Fruit fly (Drosophila melanogaster) whole organism, embryonic: ENCODE data around the gene msn.

Experiments
- Abd-B ChIP-seq: fragments of 200-800 bp; sonication (Bioruptor generic); optimal IDR thresholded peaks from 2 replicates; lab custom pipeline; 2018; ENCODE audit warnings: missing biosample characterization, mild to moderate bottlenecking, missing genetic modification characterization, moderate library complexity
- C15 ChIP-seq: fragments of 200-800 bp; sonication (Bioruptor generic); IDR thresholded peaks from 3 replicates; pipeline ENCODE4 v1.3.6; 2022; ENCODE audit warnings: missing biosample characterization, missing genetic modification characterization
- CG10274 ChIP-seq: fragments of 200-800 bp; sonication (Bioruptor generic); optimal IDR thresholded peaks from 3 replicates; lab custom pipeline; 2017; ENCODE audit warnings: missing biosample characterization, mild to moderate bottlenecking, missing genetic modification characterization
- CG10979 ChIP-seq: fragments of 200-800 bp; sonication (Bioruptor generic); optimal IDR thresholded peaks from 2 replicates; lab custom pipeline; 2018; ENCODE audit warnings: missing biosample characterization, mild to moderate bottlenecking, missing genetic modification characterization, moderate library complexity
- CG11085 ChIP-seq: fragments of 200-800 bp; sonication (Bioruptor generic); IDR thresholded peaks from 2 replicates; pipeline ENCODE4 v1.3.6; 2022; ENCODE audit warnings: missing biosample characterization, missing genetic modification characterization
- CG11695 ChIP-seq: fragments of 200-800 bp; sonication (Bioruptor generic); IDR thresholded peaks from 3 replicates; pipeline ENCODE4 v1.3.6; 2022; ENCODE audit warnings: missing biosample characterization, missing genetic modification characterization
- CG11696 ChIP-seq: fragments of 200-800 bp; sonication (Bioruptor generic); IDR thresholded peaks from 2 replicates; pipeline ENCODE4 v1.3.6; 2022; ENCODE audit warnings: missing biosample characterization, missing genetic modification characterization
- CG13624 ChIP-seq: fragments of 200-800 bp; sonication (Bioruptor generic); optimal IDR thresholded peaks from 2 replicates; lab custom pipeline; 2016; ENCODE audit warnings: missing biosample characterization, missing genetic modification characterization
- CG15696 ChIP-seq: fragments of 200-800 bp; sonication (Bioruptor generic); optimal IDR thresholded peaks from 2 replicates; lab custom pipeline; 2019; ENCODE audit warnings: missing biosample characterization, mild to moderate bottlenecking, missing genetic modification characterization, moderate library complexity
- CG16815 ChIP-seq: fragments of 200-800 bp; sonication (Bioruptor generic); optimal IDR thresholded peaks from 3 replicates; lab custom pipeline; 2017; ENCODE audit warnings: missing biosample characterization, mild to moderate bottlenecking, missing genetic modification characterization
- CG16863 ChIP-seq: fragments of 200-800 bp; sonication (Bioruptor generic); optimal IDR thresholded peaks from 3 replicates; lab custom pipeline; 2016; ENCODE audit warnings: missing biosample characterization, missing genetic modification characterization
- CG17385 ChIP-seq: fragments of 200-800 bp; sonication (Bioruptor generic); optimal IDR thresholded peaks from 3 replicates; lab custom pipeline; 2018; ENCODE audit warnings: missing biosample characterization, mild to moderate bottlenecking, missing genetic modification characterization
- CG17612 ChIP-seq: fragments of 200-800 bp; sonication (Bioruptor generic); IDR thresholded peaks from 2 replicates; pipeline ENCODE4 v1.3.6; 2022; ENCODE audit warnings: missing biosample characterization, missing genetic modification characterization
- CG17802 ChIP-seq: fragments of 200-800 bp; sonication (Bioruptor generic); optimal IDR thresholded peaks from 2 replicates; lab custom pipeline; 2018; ENCODE audit warnings: missing biosample characterization, mild to moderate bottlenecking, missing genetic modification characterization, moderate library complexity
- CG1832 ChIP-seq: fragments of 200-800 bp; sonication (Bioruptor generic); optimal IDR thresholded peaks from 2 replicates; lab custom pipeline; 2017; ENCODE audit warnings: missing biosample characterization, mild to moderate bottlenecking, missing genetic modification characterization, inconsistent platforms
- CG18764 ChIP-seq: fragments of 200-800 bp; sonication (Bioruptor generic); optimal IDR thresholded peaks from 3 replicates; lab custom pipeline; 2016; ENCODE audit warnings: missing biosample characterization, missing genetic modification characterization
- CG2116 ChIP-seq: fragments of 200-800 bp; sonication (Bioruptor generic); optimal IDR thresholded peaks from 3 replicates; lab custom pipeline; 2018; ENCODE audit warnings: missing biosample characterization, mild to moderate bottlenecking, missing genetic modification characterization
- CG2202 ChIP-seq: fragments of 200-800 bp; sonication (Bioruptor generic); optimal IDR thresholded peaks from 2 replicates; lab custom pipeline; 2018; ENCODE audit warnings: missing biosample characterization, mild to moderate bottlenecking, missing genetic modification characterization
- CG31388 ChIP-seq: fragments of 200-800 bp; sonication (Bioruptor generic); optimal IDR thresholded peaks from 2 replicates; lab custom pipeline; 2016; ENCODE audit warnings: missing biosample characterization, missing genetic modification characterization
- CG32767 ChIP-seq: fragments of 200-800 bp; sonication (Bioruptor generic); IDR thresholded peaks from 2 replicates; pipeline ENCODE4 v1.3.6; 2022; ENCODE audit warnings: missing biosample characterization, missing genetic modification characterization
- CG4282 ChIP-seq: fragments of 200-800 bp; sonication (Bioruptor generic); optimal IDR thresholded peaks from 2 replicates; lab custom pipeline; 2016; ENCODE audit warnings: missing biosample characterization, missing genetic modification characterization
- CG4360 ChIP-seq: fragments of 200-800 bp; sonication (Bioruptor generic); IDR thresholded peaks from 2 replicates; pipeline ENCODE4 v1.3.6; 2022; ENCODE audit warnings: missing biosample characterization, missing genetic modification characterization
- CG6272 ChIP-seq: fragments of 200-800 bp; sonication (Bioruptor generic); IDR thresholded peaks from 2 replicates; pipeline ENCODE4 v1.3.6; 2022; ENCODE audit warnings: missing biosample characterization, missing genetic modification characterization
- CG6683 ChIP-seq: fragments of 200-800 bp; sonication (Bioruptor generic); optimal IDR thresholded peaks from 2 replicates; lab custom pipeline; 2017; ENCODE audit warnings: missing biosample characterization, mild to moderate bottlenecking, missing genetic modification characterization, missing genetic modification reagents
- CG7372 ChIP-seq: fragments of 200-800 bp; sonication (Bioruptor generic); IDR thresholded peaks from 2 replicates; pipeline ENCODE4 v1.3.6; 2022; ENCODE audit warnings: missing biosample characterization, missing genetic modification characterization
- CG7963 ChIP-seq: fragments of 200-800 bp; sonication (Bioruptor generic); IDR thresholded peaks from 3 replicates; pipeline ENCODE4 v1.3.6; 2022; ENCODE audit warnings: missing biosample characterization, missing genetic modification characterization; ENCODE audit not compliant: partially characterized antibody
- CG8281 ChIP-seq: fragments of 200-800 bp; sonication (Bioruptor generic); optimal IDR thresholded peaks from 2 replicates; lab custom pipeline; 2018; ENCODE audit warnings: missing biosample characterization, mild to moderate bottlenecking, missing genetic modification characterization, moderate library complexity
- Dref ChIP-seq: fragments of 200-800 bp; sonication (Bioruptor generic); IDR thresholded peaks from 2 replicates; pipeline ENCODE4 v1.3.6; 2022; ENCODE audit warnings: missing biosample characterization, missing genetic modification characterization
- E2f2 ChIP-seq: fragments of 200-800 bp; sonication (Bioruptor generic); IDR thresholded peaks from 2 replicates; pipeline ENCODE4 v1.3.6; 2022; ENCODE audit warnings: missing biosample characterization, missing genetic modification characterization
- H2.0 ChIP-seq: fragments of 200-800 bp; sonication (Bioruptor generic); IDR thresholded peaks from 2 replicates; pipeline ENCODE4 v1.3.6; 2022; ENCODE audit warnings: missing biosample characterization, missing genetic modification characterization
- HLH4C ChIP-seq: fragments of 200-800 bp; sonication (Bioruptor generic); IDR thresholded peaks from 3 replicates; pipeline ENCODE4 v1.3.6; 2022; ENCODE audit warnings: missing biosample characterization, missing genetic modification characterization; ENCODE audit not compliant: partially characterized antibody
- Lhr ChIP-seq: fragments of 200-800 bp; sonication (Bioruptor generic); optimal IDR thresholded peaks from 3 replicates; lab custom pipeline; 2017; ENCODE audit warnings: mild to moderate bottlenecking, missing biosample characterization, missing genetic modification reagents, missing genetic modification characterization
- bcd ChIP-seq: fragments of 200-800 bp; sonication (Bioruptor generic); optimal IDR thresholded peaks from 2 replicates; lab custom pipeline; 2017; ENCODE audit warnings: missing biosample characterization, mild to moderate bottlenecking, missing genetic modification characterization
- bsh ChIP-seq, 2 experiments: fragments of 200-800 bp; sonication (Bioruptor generic); optimal IDR thresholded peaks; 2 replicates each; lab custom pipeline; 2017 to 2018; ENCODE audit warnings: mild to moderate bottlenecking in 2 of 2, missing biosample characterization in 2 of 2, missing genetic modification characterization in 2 of 2, moderate library complexity in 1 of 2
- chinmo ChIP-seq: fragments of 200-800 bp; sonication (Bioruptor generic); IDR thresholded peaks from 4 replicates; pipeline ENCODE4 v1.3.6; 2022; ENCODE audit warnings: missing biosample characterization, missing genetic modification characterization; ENCODE audit not compliant: partially characterized antibody
- croc ChIP-seq: fragments of 200-800 bp; sonication (Bioruptor generic); conservative IDR thresholded peaks from 3 replicates; pipeline ENCODE4 v1.3.6; 2022; ENCODE audit warnings: missing biosample characterization, missing genetic modification characterization
- dysf ChIP-seq: fragments of 200-800 bp; sonication (Bioruptor generic); IDR thresholded peaks from 3 replicates; pipeline ENCODE4 v1.3.6; 2022; ENCODE audit warnings: missing biosample characterization, missing genetic modification characterization
- esg ChIP-seq: fragments of 200-800 bp; sonication (Bioruptor generic); conservative IDR thresholded peaks from 2 replicates; pipeline ENCODE4 v1.3.6; 2022; ENCODE audit warnings: missing biosample characterization, missing genetic modification characterization
- fd3F ChIP-seq: fragments of 200-800 bp; sonication (Bioruptor generic); optimal IDR thresholded peaks from 2 replicates; lab custom pipeline; 2018; ENCODE audit warnings: missing biosample characterization, mild to moderate bottlenecking, missing genetic modification characterization, moderate library complexity
- gt ChIP-seq: fragments of 200-800 bp; sonication (Bioruptor generic); IDR thresholded peaks from 2 replicates; pipeline ENCODE4 v1.3.6; 2022; ENCODE audit warnings: missing biosample characterization, missing genetic modification characterization
- hbn ChIP-seq: fragments of 200-800 bp; sonication (Bioruptor generic); IDR thresholded peaks from 2 replicates; pipeline ENCODE4 v1.3.6; 2022; ENCODE audit warnings: missing biosample characterization, missing genetic modification characterization; ENCODE audit not compliant: partially characterized antibody
- mirr ChIP-seq: fragments of 200-800 bp; sonication (Bioruptor generic); optimal IDR thresholded peaks from 3 replicates; lab custom pipeline; 2018; ENCODE audit warnings: missing biosample characterization, mild to moderate bottlenecking, missing genetic modification characterization
- oc ChIP-seq: fragments of 200-800 bp; sonication (Bioruptor generic); optimal IDR thresholded peaks from 2 replicates; lab custom pipeline; 2018; ENCODE audit warnings: missing biosample characterization, mild to moderate bottlenecking, missing genetic modification characterization, moderate library complexity
- peb ChIP-seq: fragments of 200-800 bp; sonication (Bioruptor generic); IDR thresholded peaks from 2 replicates; pipeline ENCODE4 v1.3.6; 2022; ENCODE audit warnings: missing biosample characterization, missing genetic modification characterization
- rib ChIP-seq: fragments of 200-800 bp; sonication (Bioruptor generic); IDR thresholded peaks from 2 replicates; pipeline ENCODE4 v1.3.6; 2022; ENCODE audit warnings: missing biosample characterization, missing genetic modification characterization
- sim ChIP-seq: fragments of 200-800 bp; sonication (Bioruptor generic); IDR thresholded peaks from 2 replicates; pipeline ENCODE4 v1.3.6; 2022; ENCODE audit warnings: missing biosample characterization, missing genetic modification characterization
- sqz ChIP-seq: fragments of 200-800 bp; sonication (Bioruptor generic); optimal IDR thresholded peaks from 3 replicates; lab custom pipeline; 2018; ENCODE audit warnings: missing biosample characterization, mild to moderate bottlenecking, missing genetic modification characterization
- trh ChIP-seq: fragments of 200-800 bp; sonication (Bioruptor generic); optimal IDR thresholded peaks from 2 replicates; lab custom pipeline; 2016; ENCODE audit warnings: missing biosample characterization, missing genetic modification characterization
- tup ChIP-seq: fragments of 200-800 bp; sonication (Bioruptor generic); optimal IDR thresholded peaks from 2 replicates; lab custom pipeline; 2016; ENCODE audit warnings: missing biosample characterization, mild to moderate bottlenecking, missing genetic modification characterization, moderate library complexity
- vvl ChIP-seq: fragments of 200-800 bp; sonication (Bioruptor generic); IDR thresholded peaks from 2 replicates; pipeline ENCODE4 v1.3.6; 2022; ENCODE audit warnings: missing biosample characterization, missing genetic modification characterization
- zfh1 ChIP-seq: fragments of 200-800 bp; sonication (Bioruptor generic); IDR thresholded peaks from 3 replicates; pipeline ENCODE4 v1.3.6; 2022; ENCODE audit warnings: missing biosample characterization, missing genetic modification characterization

The msn gene

dm6 chr3L:2578737-2579136 is 7.6 kb downstream of the msn start (continued):
- TF ChIP-seq mirr (GFP tag; lab: Kevin White, UChicago) (no peak), bcd (peak; percentile 33), sqz (GFP tag; lab: Kevin White, UChicago) (peak; percentile 51), CG17802 (tag; lab: Kevin White, UChicago) (no peak), H2.0 (GFP tag; lab: Robert Waterston, UW) (peak; percentile 65), CG17385 (GFP tag; lab: Kevin White, UChicago) (peak; percentile 62), CG32767 (GFP tag; lab: Robert Waterston, UW) (peak; percentile 55; the same call in 1 of the 2 replicates), CG7372 (peak; percentile 28; the same call in 1 of the 2 replicates), sim (GFP tag; lab: Robert Waterston, UW) (no peak), CG6272 (GFP tag; lab: Robert Waterston, UW) (no peak), CG11695 (peak; percentile 63; the same call in 2 of the 3 replicates), Abd-B (peak; percentile 64), CG2202 (tag; lab: Kevin White, UChicago) (peak; percentile 62), bsh (GFP tag; optimal IDR thresholded peaks at IDR 0.05; lab: Kevin White, UChicago) (peak; percentile 21 to 87), CG18764 (GFP tag; lab: Kevin White, UChicago) (peak; percentile 5), CG7963 (GFP tag; lab: Robert Waterston, UW) (no peak), HLH4C (GFP tag; lab: Robert Waterston, UW) (no peak), dysf (GFP tag; lab: Robert Waterston, UW) (peak; percentile 66), hbn (no peak), vvl (GFP tag; lab: Robert Waterston, UW) (peak; percentile 83), CG6683 (GFP tag; lab: Kevin White, UChicago) (no peak), esg (peak; percentile 56), CG4282 (GFP tag; lab: Kevin White, UChicago) (no peak), tup (GFP tag; lab: Kevin White, UChicago) (peak; percentile 43), CG11696 (GFP tag; lab: Robert Waterston, UW) (no peak), CG1832 (GFP tag; lab: Kevin White, UChicago) (no peak), oc (tag; lab: Kevin White, UChicago) (peak; percentile 60), trh (GFP tag; lab: Kevin White, UChicago) (no peak), CG17612 (GFP tag; lab: Robert Waterston, UW) (no peak), CG10979 (peak; percentile 79), CG8281 (tag; lab: Kevin White, UChicago) (no peak), croc (peak; percentile 63), fd3F (GFP tag; lab: Kevin White, UChicago) (peak; percentile 41), CG16815 (peak; percentile 42), chinmo (no peak), peb (GFP tag; lab: Robert Waterston, UW) (no peak), CG2116 (peak; percentile 2), Lhr (peak; percentile 18), CG13624 (GFP tag; lab: Kevin White, UChicago) (peak; percentile 46), CG15696 (tag; lab: Kevin White, UChicago) (peak; percentile 47), CG16863 (GFP tag; lab: Kevin White, UChicago) (peak; percentile 40), CG4360 (GFP tag; lab: Robert Waterston, UW) (no peak), CG10274 (GFP tag; lab: Kevin White, UChicago) (peak; percentile 29), rib (no peak), zfh1 (GFP tag; lab: Robert Waterston, UW) (no peak), Dref (GFP tag; lab: Robert Waterston, UW) (no peak), CG31388 (GFP tag; lab: Kevin White, UChicago) (no peak), E2f2 (peak; percentile 32; the same call in 1 of the 2 replicates), C15 (GFP tag; lab: Robert Waterston, UW) (no peak), CG11085 (GFP tag; lab: Robert Waterston, UW) (peak; percentile 34; the same call in 1 of the 2 replicates), gt (GFP tag; lab: Robert Waterston, UW) (0 out of 2 replicates have a peak, but pooled peaks have one; percentile 9)
